Worm (Caenorhabditis elegans) whole organism, L4 larva: ENCODE data around the gene H20E11.1.
A peak's percentile ranks its signal among the peaks of the same experiment; 100 is the strongest.

Experiments
- ceh-28 ChIP-seq: fragments of 150-350 bp; optimal IDR thresholded peaks from 2 replicates; lab custom pipeline; 2014; ENCODE audit warnings: missing biosample characterization, missing genetic modification reagents, missing genetic modification characterization
- dmd-6 ChIP-seq: fragments of 200-800 bp; sonication (Bioruptor generic); IDR thresholded peaks from 2 replicates; pipeline ENCODE4 v1.3.6; 2022; ENCODE audit warnings: missing genetic modification reagents, missing genetic modification characterization, missing compliant biosample characterization
- fkh-10 ChIP-seq: fragments of 150-350 bp; optimal IDR thresholded peaks from 2 replicates; lab custom pipeline; 2014; ENCODE audit warnings: missing biosample characterization, missing genetic modification reagents, missing genetic modification characterization
- hif-1 ChIP-seq, 2 experiments: sonication (generic microtip); optimal IDR thresholded peaks; 2 replicates each; lab custom pipeline; 2016 to 2017; ENCODE audit warnings: missing compliant biosample characterization in 2 of 2, missing genetic modification characterization in 2 of 2, missing genetic modification reagents in 2 of 2, missing genotype in 2 of 2, mild to moderate bottlenecking in 1 of 2
- nhr-11 ChIP-seq: fragments of 150-350 bp; optimal IDR thresholded peaks from 2 replicates; lab custom pipeline; 2014; ENCODE audit warnings: missing biosample characterization, missing genetic modification characterization
- unc-62 ChIP-seq, 3 experiments: fragments of 150-350 bp in 1 of 3; sonication (generic microtip); optimal IDR thresholded peaks in 2 of 3; peaks in 1 of 3; 1 replicate in 1 of 3; 2 replicates in 2 of 3; lab custom pipeline; 2014 to 2017; ENCODE audit warnings: missing biosample characterization in 3 of 3, missing genetic modification characterization in 3 of 3, missing genetic modification reagents in 3 of 3, missing genotype in 1 of 3

DNA sequence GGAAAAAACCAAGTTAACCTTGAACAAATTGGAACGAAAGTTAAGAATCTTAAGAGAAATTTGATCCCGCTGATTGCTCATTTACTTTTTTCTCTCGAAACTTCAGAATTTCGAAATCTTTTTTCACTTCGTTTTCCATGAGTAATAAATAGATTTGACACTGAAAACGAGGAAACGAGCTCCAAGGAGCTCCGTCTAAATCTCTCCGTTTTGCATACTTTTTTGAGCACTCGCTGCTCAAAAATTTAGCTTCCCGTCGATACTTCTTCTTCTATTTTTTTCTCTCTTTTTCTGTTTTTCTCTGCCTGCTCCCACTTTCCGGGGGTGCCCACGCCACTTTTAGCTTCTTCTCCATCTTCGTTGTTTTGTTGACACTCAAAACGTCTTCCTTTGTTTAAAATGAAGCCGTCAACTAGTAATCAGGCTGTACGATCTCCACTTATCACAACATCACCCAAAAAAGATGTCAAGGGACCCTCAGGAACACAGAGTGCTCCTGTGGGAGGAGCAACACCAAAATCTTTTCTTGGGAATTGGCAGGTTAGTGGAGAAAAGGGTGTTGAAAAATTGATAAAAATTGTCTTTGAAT, 23.4 kb upstream of the H20E11.1 start, which contains the start of gene C17H12.10:
- TF ChIP-seq ceh-28 (tag; lab: Kevin White, UChicago) (no peak), hif-1 (tag; optimal IDR thresholded peaks at IDR 0.05; lab: Kevin White, UChicago) (no peak), unc-62 (GFP tag; optimal IDR thresholded peaks at IDR 0.05 in 1 of 2; lab: Kevin White, UChicago) (peak in 1 of 2 experiments; percentile 53), unc-62 (tag; optimal IDR thresholded peaks at IDR 0.05; lab: Kevin White, UChicago) (no peak), fkh-10 (GFP tag; lab: Kevin White, UChicago) (peak; percentile 37), dmd-6 (GFP tag; lab: Robert Waterston, UW) (no peak), nhr-11 (peak; percentile 31)
